Worm (Caenorhabditis elegans) whole organism, mixed stage, embryonic: ENCODE results near the gene lys-1.

Experiments
- M03D4.4 ChIP-seq: sonication (generic microtip); optimal IDR thresholded peaks from 2 replicates; lab custom pipeline; 2017; ENCODE audit warnings: mild to moderate bottlenecking, missing genetic modification characterization, missing compliant biosample characterization
- bed-3 ChIP-seq: fragments of 200-800 bp; sonication (Bioruptor generic); optimal IDR thresholded peaks from 3 replicates; lab custom pipeline; 2018; ENCODE audit warnings: mild to moderate bottlenecking, missing genetic modification characterization, moderate library complexity, missing compliant biosample characterization
- blmp-1 ChIP-seq: fragments of 150-350 bp; optimal IDR thresholded peaks from 2 replicates; lab custom pipeline; 2014; ENCODE audit warnings: missing biosample characterization, missing genetic modification characterization
- ham-2 ChIP-seq: fragments of 200-800 bp; sonication (Bioruptor generic); optimal IDR thresholded peaks from 2 replicates; lab custom pipeline; 2018; ENCODE audit warnings: mild to moderate bottlenecking, missing genetic modification characterization, missing compliant biosample characterization
- hlh-1 ChIP-seq: fragments of 150-350 bp; optimal IDR thresholded peaks from 2 replicates; lab custom pipeline; 2014; ENCODE audit warnings: missing biosample characterization, missing genetic modification reagents, missing genetic modification characterization
- lsy-2 ChIP-seq: fragments of 150-350 bp; optimal IDR thresholded peaks from 2 replicates; lab custom pipeline; 2014; ENCODE audit warnings: missing biosample characterization, missing genetic modification characterization
- mab-5 ChIP-seq: fragments of 150-350 bp; optimal IDR thresholded peaks from 2 replicates; lab custom pipeline; 2014; ENCODE audit warnings: missing biosample characterization, missing genetic modification characterization
- nhr-237 ChIP-seq: fragments of 150-350 bp; optimal IDR thresholded peaks from 2 replicates; lab custom pipeline; 2014; ENCODE audit warnings: missing biosample characterization, missing genetic modification characterization
- pha-4 ChIP-seq: fragments of 150-350 bp; optimal IDR thresholded peaks from 2 replicates; lab custom pipeline; 2018; ENCODE audit warnings: missing biosample characterization, missing genetic modification reagents, missing genetic modification characterization
- unc-120 ChIP-seq: sonication (generic microtip); optimal IDR thresholded peaks from 2 replicates; lab custom pipeline; 2017; ENCODE audit warnings: missing genetic modification characterization, missing compliant biosample characterization; ENCODE audit not compliant: poor library complexity, severe bottlenecking
- ztf-11 ChIP-seq: fragments of 150-350 bp; optimal IDR thresholded peaks from 2 replicates; lab custom pipeline; 2014; ENCODE audit warnings: missing biosample characterization, missing genetic modification characterization

ce11 chrV:10249515-10249914 is 28.2 kb upstream of the lys-1 start:
- no peak for TF ChIP-seq hlh-1 (tag; lab: Kevin White, UChicago)
- no peak for TF ChIP-seq ham-2
- TF ChIP-seq lsy-2 (tag; lab: Kevin White, UChicago) = no peak
- TF ChIP-seq M03D4.4 (tag; lab: Kevin White, UChicago) = no peak
- TF ChIP-seq blmp-1 (tag; lab: Kevin White, UChicago) = no peak
- no peak for TF ChIP-seq bed-3 (GFP tag; lab: Kevin White, UChicago)
- no peak for TF ChIP-seq mab-5 (tag; lab: Kevin White, UChicago)
- no peak for TF ChIP-seq pha-4 (tag; lab: Kevin White, UChicago)
- no peak for TF ChIP-seq ztf-11 (tag; lab: Kevin White, UChicago)
- TF ChIP-seq unc-120 (tag; lab: Kevin White, UChicago) = no peak
- no peak for TF ChIP-seq nhr-237 (tag; lab: Kevin White, UChicago)
